Worm (Caenorhabditis elegans) whole organism, young adult: ENCODE results near the gene mtre-1.

Experiments
- B0019.2 ChIP-seq: fragments of 200-800 bp; sonication (Bioruptor generic); conservative IDR thresholded peaks from 2 replicates; pipeline ENCODE4 v1.3.6; 2022; ENCODE audit warnings: missing genetic modification reagents, missing genetic modification characterization, missing compliant biosample characterization
- B0035.1 ChIP-seq: sonication (generic microtip); optimal IDR thresholded peaks from 2 replicates; lab custom pipeline; 2016; ENCODE audit warnings: missing genetic modification characterization, mild to moderate bottlenecking, missing compliant biosample characterization, missing genotype, missing genetic modification reagents
- B0336.3 ChIP-seq: fragments of 200-800 bp; sonication (Bioruptor generic); IDR thresholded peaks from 2 replicates; pipeline ENCODE4 v1.3.6; 2022; ENCODE audit warnings: missing genetic modification characterization, missing compliant biosample characterization
- D2030.7 ChIP-seq: fragments of 200-800 bp; sonication (Bioruptor generic); IDR thresholded peaks from 2 replicates; pipeline ENCODE4 v1.3.6; 2022; ENCODE audit warnings: missing genetic modification reagents, missing genetic modification characterization, missing compliant biosample characterization
- F22D6.2 ChIP-seq: sonication (generic microtip); optimal IDR thresholded peaks from 2 replicates; lab custom pipeline; 2016; ENCODE audit warnings: mild to moderate bottlenecking, missing genetic modification characterization, missing compliant biosample characterization
- F52B5.7 ChIP-seq: sonication (generic microtip); optimal IDR thresholded peaks from 2 replicates; lab custom pipeline; 2016; ENCODE audit warnings: mild to moderate bottlenecking, missing genetic modification characterization, missing compliant biosample characterization
- F57A8.1 ChIP-seq: fragments of 200-800 bp; sonication (Bioruptor generic); optimal IDR thresholded peaks from 2 replicates; lab custom pipeline; 2018; ENCODE audit warnings: mild to moderate bottlenecking, missing genetic modification characterization, moderate library complexity, missing compliant biosample characterization
- Y53G8AR.9 ChIP-seq: fragments of 200-800 bp; sonication (Bioruptor generic); conservative IDR thresholded peaks from 2 replicates; pipeline ENCODE4 v1.3.6; 2022; ENCODE audit warnings: missing genetic modification reagents, missing genetic modification characterization, missing compliant biosample characterization
- Y67H2A.10 ChIP-seq: fragments of 200-800 bp; sonication (Bioruptor generic); conservative IDR thresholded peaks from 2 replicates; pipeline ENCODE4 v1.3.6; 2022; ENCODE audit warnings: missing genetic modification reagents, missing genetic modification characterization, missing compliant biosample characterization
- akir-1 ChIP-seq: fragments of 200-800 bp; sonication (Bioruptor generic); optimal IDR thresholded peaks from 2 replicates; lab custom pipeline; 2018; ENCODE audit warnings: mild to moderate bottlenecking, missing genetic modification characterization, moderate library complexity, missing compliant biosample characterization
- aptf-3 ChIP-seq: fragments of 200-800 bp; sonication (Bioruptor generic); IDR thresholded peaks from 2 replicates; pipeline ENCODE4 v1.3.6; 2022; ENCODE audit warnings: missing genetic modification characterization, missing compliant biosample characterization
- athp-1 ChIP-seq: sonication (generic microtip); optimal IDR thresholded peaks from 2 replicates; lab custom pipeline; 2017; ENCODE audit warnings: mild to moderate bottlenecking, missing genetic modification characterization, missing compliant biosample characterization
- attf-3 ChIP-seq: fragments of 200-800 bp; sonication (Bioruptor generic); conservative IDR thresholded peaks from 2 replicates; pipeline ENCODE4 v1.3.6; 2022; ENCODE audit warnings: missing genetic modification reagents, missing genetic modification characterization, missing compliant biosample characterization
- cebp-1 ChIP-seq, 2 experiments: fragments of 200-800 bp in 1 of 2; sonication (Bioruptor generic) in 1 of 2; sonication (generic microtip) in 1 of 2; IDR thresholded peaks in 1 of 2; optimal IDR thresholded peaks in 1 of 2; 2 replicates each; pipeline versions ENCODE4 v1.3.6 to Lab custom; 2017 to 2022; ENCODE audit warnings: missing compliant biosample characterization in 2 of 2, missing genetic modification characterization in 2 of 2, mild to moderate bottlenecking in 1 of 2, missing genetic modification reagents in 1 of 2, moderate library complexity in 1 of 2
- cebp-2 ChIP-seq: fragments of 200-800 bp; sonication (Bioruptor generic); IDR thresholded peaks from 2 replicates; pipeline ENCODE4 v1.3.6; 2022; ENCODE audit warnings: missing genetic modification characterization, missing compliant biosample characterization
- dpl-1 ChIP-seq: fragments of 150-350 bp; optimal IDR thresholded peaks from 2 replicates; lab custom pipeline; 2014; ENCODE audit warnings: missing biosample characterization, missing genetic modification reagents, missing genetic modification characterization
- egl-18 ChIP-seq: fragments of 200-800 bp; sonication (Bioruptor generic); IDR thresholded peaks from 2 replicates; pipeline ENCODE4 v1.3.6; 2022; ENCODE audit warnings: missing genetic modification reagents, missing genetic modification characterization, missing compliant biosample characterization
- egrh-3 ChIP-seq: fragments of 200-800 bp; sonication (Bioruptor generic); IDR thresholded peaks from 2 replicates; pipeline ENCODE4 v1.3.6; 2022; ENCODE audit warnings: missing genetic modification reagents, missing genetic modification characterization, missing compliant biosample characterization
- ekl-4 ChIP-seq: fragments of 200-800 bp; sonication (Bioruptor generic); IDR thresholded peaks from 2 replicates; pipeline ENCODE4 v1.3.6; 2022; ENCODE audit warnings: missing genetic modification reagents, missing genetic modification characterization, missing compliant biosample characterization
- hlh-26 ChIP-seq: fragments of 200-800 bp; sonication (Bioruptor generic); conservative IDR thresholded peaks from 2 replicates; pipeline ENCODE4 v1.3.6; 2022; ENCODE audit warnings: missing genetic modification reagents, missing genetic modification characterization, missing compliant biosample characterization
- hmg-1.2 ChIP-seq: fragments of 200-800 bp; sonication (Bioruptor generic); IDR thresholded peaks from 2 replicates; pipeline ENCODE4 v1.3.6; 2022; ENCODE audit warnings: missing genetic modification reagents, missing genetic modification characterization, missing compliant biosample characterization
- hmg-20 ChIP-seq: fragments of 200-800 bp; sonication (Bioruptor generic); IDR thresholded peaks from 2 replicates; pipeline ENCODE4 v1.3.6; 2022; ENCODE audit warnings: missing genetic modification reagents, missing genetic modification characterization, missing compliant biosample characterization
- hrde-1 ChIP-seq: sonication (generic microtip); optimal IDR thresholded peaks from 2 replicates; lab custom pipeline; 2016; ENCODE audit warnings: missing genetic modification characterization, mild to moderate bottlenecking, missing compliant biosample characterization, moderate library complexity, missing genotype, missing genetic modification reagents, borderline replicate concordance
- hsf-1 ChIP-seq: fragments of 200-800 bp; sonication (Bioruptor generic); IDR thresholded peaks from 2 replicates; pipeline ENCODE4 v1.3.6; 2022; ENCODE audit warnings: missing genetic modification reagents, missing genetic modification characterization, missing compliant biosample characterization
- lag-1 ChIP-seq: fragments of 200-800 bp; sonication (Bioruptor generic); IDR thresholded peaks from 2 replicates; pipeline ENCODE4 v1.3.6; 2022; ENCODE audit warnings: missing genetic modification reagents, missing genetic modification characterization, missing compliant biosample characterization
- lin-40 ChIP-seq: sonication (generic microtip); optimal IDR thresholded peaks from 2 replicates; lab custom pipeline; 2016; ENCODE audit warnings: missing genetic modification characterization, mild to moderate bottlenecking, missing compliant biosample characterization, missing genotype, missing genetic modification reagents
- lin-54 ChIP-seq: fragments of 200-800 bp; sonication (Bioruptor generic); optimal IDR thresholded peaks from 2 replicates; lab custom pipeline; 2018; ENCODE audit warnings: mild to moderate bottlenecking, missing genetic modification characterization, missing compliant biosample characterization
- madf-10 ChIP-seq: sonication (generic microtip); optimal IDR thresholded peaks from 2 replicates; lab custom pipeline; 2016; ENCODE audit warnings: mild to moderate bottlenecking, missing genetic modification characterization, missing compliant biosample characterization
- mes-4 ChIP-seq: sonication (generic microtip); optimal IDR thresholded peaks from 2 replicates; lab custom pipeline; 2016; ENCODE audit warnings: missing genotype, missing genetic modification characterization, missing compliant biosample characterization
- nfya-1 ChIP-seq: sonication (generic microtip); optimal IDR thresholded peaks from 2 replicates; lab custom pipeline; 2017; ENCODE audit warnings: antibody characterized with exemption, missing compliant biosample characterization, missing genetic modification characterization, borderline replicate concordance; ENCODE audit not compliant: insufficient read depth
- nhr-27 ChIP-seq: fragments of 200-800 bp; sonication (Bioruptor generic); optimal IDR thresholded peaks from 2 replicates; lab custom pipeline; 2018; ENCODE audit warnings: mild to moderate bottlenecking, missing genetic modification characterization, moderate library complexity, missing compliant biosample characterization
- nhr-80 ChIP-seq: sonication (generic microtip); optimal IDR thresholded peaks from 2 replicates; lab custom pipeline; 2016; ENCODE audit warnings: missing genetic modification characterization, missing compliant biosample characterization
- nhr-90 ChIP-seq: sonication (generic microtip); optimal IDR thresholded peaks from 2 replicates; lab custom pipeline; 2016; ENCODE audit warnings: missing genotype, mild to moderate bottlenecking, missing genetic modification characterization, missing compliant biosample characterization
- rec-8 ChIP-seq, 2 experiments: sonication (generic microtip); optimal IDR thresholded peaks; 2 replicates each; lab custom pipeline; 2016; ENCODE audit warnings: mild to moderate bottlenecking in 2 of 2, missing genetic modification characterization in 2 of 2, missing genetic modification reagents in 2 of 2, missing genotype in 2 of 2, missing biosample characterization in 1 of 2, missing compliant biosample characterization in 1 of 2, moderate library complexity in 1 of 2
- rpc-1 ChIP-seq, 2 experiments: fragments of 150-350 bp in 1 of 2; sonication (generic microtip) in 1 of 2; optimal IDR thresholded peaks; 2 replicates each; lab custom pipeline; 2014 to 2018; ENCODE audit warnings: missing biosample characterization in 1 of 2, missing genetic modification characterization in 1 of 2, missing genetic modification reagents in 1 of 2, missing genotype in 1 of 2
- sdz-38 ChIP-seq: sonication (generic microtip); optimal IDR thresholded peaks from 2 replicates; lab custom pipeline; 2016; ENCODE audit warnings: missing genotype, missing genetic modification characterization, missing compliant biosample characterization
- tbx-9 ChIP-seq: sonication (generic microtip); optimal IDR thresholded peaks from 2 replicates; lab custom pipeline; 2016; ENCODE audit warnings: borderline replicate concordance, missing genetic modification characterization, inconsistent platforms, missing compliant biosample characterization
- tlf-1 ChIP-seq: fragments of 200-800 bp; sonication (Bioruptor generic); optimal IDR thresholded peaks from 2 replicates; lab custom pipeline; 2018; ENCODE audit warnings: mild to moderate bottlenecking, missing genetic modification characterization, missing compliant biosample characterization
- unc-130 ChIP-seq: sonication (generic microtip); optimal IDR thresholded peaks from 2 replicates; lab custom pipeline; 2016; ENCODE audit warnings: missing genetic modification reagents, missing genetic modification characterization, missing compliant biosample characterization
- xnd-1 ChIP-seq: sonication (generic microtip); optimal IDR thresholded peaks from 2 replicates; lab custom pipeline; 2016; ENCODE audit warnings: missing genotype, missing genetic modification reagents, missing genetic modification characterization, missing compliant biosample characterization
- zfh-2 ChIP-seq: fragments of 200-800 bp; sonication (Bioruptor generic); conservative IDR thresholded peaks from 2 replicates; pipeline ENCODE4 v1.3.6; 2022; ENCODE audit warnings: missing genetic modification reagents, missing genetic modification characterization, missing compliant biosample characterization
- zim-3 ChIP-seq: sonication (generic microtip); optimal IDR thresholded peaks from 2 replicates; lab custom pipeline; 2017; ENCODE audit warnings: mild to moderate bottlenecking, missing genetic modification characterization, moderate library complexity, missing compliant biosample characterization
- ztf-22 ChIP-seq: fragments of 200-800 bp; sonication (Bioruptor generic); optimal IDR thresholded peaks from 2 replicates; lab custom pipeline; 2018; ENCODE audit warnings: mild to moderate bottlenecking, missing genetic modification characterization, moderate library complexity, missing compliant biosample characterization
- ztf-26 ChIP-seq: sonication (generic microtip); optimal IDR thresholded peaks from 2 replicates; lab custom pipeline; 2017; ENCODE audit warnings: missing genetic modification characterization, missing compliant biosample characterization
- ztf-3 ChIP-seq: fragments of 200-800 bp; sonication (Bioruptor generic); optimal IDR thresholded peaks from 2 replicates; lab custom pipeline; 2018; ENCODE audit warnings: mild to moderate bottlenecking, missing genetic modification characterization, missing compliant biosample characterization
- ztf-6 ChIP-seq: fragments of 200-800 bp; sonication (Bioruptor generic); IDR thresholded peaks from 2 replicates; pipeline ENCODE4 v1.3.6; 2022; ENCODE audit warnings: missing genetic modification reagents, missing genetic modification characterization, missing compliant biosample characterization

Gene mtre-1

DNA sequence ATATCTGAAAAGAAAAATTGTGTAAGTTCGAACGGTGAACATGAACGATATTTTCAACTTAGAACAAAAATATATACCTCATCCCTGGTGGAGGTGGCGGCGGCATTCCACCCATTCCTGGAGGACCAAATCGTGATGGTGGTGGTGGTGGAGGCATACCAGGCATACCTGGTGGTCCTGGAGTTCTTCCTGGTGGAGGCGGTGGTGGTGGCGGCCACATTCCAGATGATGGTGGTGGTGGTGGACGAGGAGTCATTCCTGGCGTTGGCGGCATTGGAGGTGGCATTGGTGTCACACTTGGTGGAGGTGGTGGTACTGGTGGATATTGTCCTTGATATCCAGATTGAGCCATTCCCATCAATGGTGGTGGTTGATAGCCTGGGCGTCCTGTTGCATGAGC is 15.8 kb downstream of the mtre-1 start:
- TF ChIP-seq zim-3 (peak; percentile 7), egrh-3 (GFP tag; lab: Robert Waterston, UW) (peak; percentile 7; the same call in 1 of the 2 replicates), zfh-2 (GFP tag; lab: Robert Waterston, UW) (peak; percentile 74), F52B5.7 (no peak), ztf-22 (no peak), B0035.1 (tag; lab: Kevin White, UChicago) (no peak), lag-1 (GFP tag; lab: Robert Waterston, UW) (no peak)

DNA sequence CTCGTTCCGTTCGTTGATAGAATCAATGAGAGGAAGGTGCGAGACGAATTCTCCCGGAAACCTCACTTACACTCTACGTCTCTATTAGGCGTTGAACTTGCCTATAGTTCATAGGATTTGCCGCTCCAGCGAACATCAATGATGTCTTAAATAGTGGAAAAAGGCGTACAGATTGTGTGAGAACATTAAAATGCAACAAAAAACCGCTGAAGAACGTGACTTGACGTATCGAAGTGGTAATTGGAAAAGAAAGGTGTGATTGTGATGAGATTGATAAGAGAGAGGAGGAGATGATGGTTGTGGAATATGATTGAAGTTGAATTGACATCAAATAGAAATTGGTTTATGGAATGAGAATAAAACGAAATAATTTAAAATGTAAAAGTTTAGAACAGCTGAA is 16.4 kb downstream of the mtre-1 start:
- TF ChIP-seq nhr-90 (tag; lab: Kevin White, UChicago) (no peak), hmg-1.2 (no peak), Y67H2A.10 (GFP tag; lab: Robert Waterston, UW) (no peak), ztf-26 (tag; lab: Kevin White, UChicago) (no peak), cebp-2 (GFP tag; lab: Robert Waterston, UW) (no peak), aptf-3 (GFP tag; lab: Robert Waterston, UW) (no peak), lin-40 (peak; percentile 12), nhr-27 (tag; lab: Kevin White, UChicago) (no peak), hmg-20 (GFP tag; lab: Robert Waterston, UW) (no peak), B0336.3 (GFP tag; lab: Robert Waterston, UW) (0 out of 2 replicates have a peak, but pooled peaks have one; percentile 48), hsf-1 (GFP tag; lab: Robert Waterston, UW) (no peak), tbx-9 (tag; lab: Kevin White, UChicago) (no peak), mes-4 (tag; lab: Kevin White, UChicago) (no peak), xnd-1 (no peak), unc-130 (GFP tag; lab: Kevin White, UChicago) (no peak), egl-18 (GFP tag; lab: Robert Waterston, UW) (no peak), D2030.7 (no peak), F57A8.1 (GFP tag; lab: Kevin White, UChicago) (no peak), rpc-1 (optimal IDR thresholded peaks at IDR 0.05; lab: Kevin White, UChicago) (no peak), rpc-1 (tag; optimal IDR thresholded peaks at IDR 0.05; lab: Kevin White, UChicago) (no peak), akir-1 (GFP tag; lab: Kevin White, UChicago) (no peak), F22D6.2 (tag; lab: Kevin White, UChicago) (no peak), athp-1 (no peak), B0035.1 (tag; lab: Kevin White, UChicago) (no peak), ekl-4 (GFP tag; lab: Robert Waterston, UW) (no peak), F52B5.7 (no peak), Y53G8AR.9 (GFP tag; lab: Robert Waterston, UW) (no peak), B0019.2 (GFP tag; lab: Robert Waterston, UW) (no peak), hlh-26 (GFP tag; lab: Robert Waterston, UW) (no peak), ztf-6 (no peak), cebp-1 (GFP tag; IDR thresholded peaks at IDR 0.05; lab: Robert Waterston, UW) (no peak), cebp-1 (tag; optimal IDR thresholded peaks at IDR 0.05; lab: Kevin White, UChicago) (peak; percentile 25), lin-54 (GFP tag; lab: Kevin White, UChicago) (peak; percentile 18), tlf-1 (GFP tag; lab: Kevin White, UChicago) (no peak), nhr-80 (tag; lab: Kevin White, UChicago) (peak; percentile 82), zfh-2 (GFP tag; lab: Robert Waterston, UW) (no peak), sdz-38 (tag; lab: Kevin White, UChicago) (no peak), madf-10 (tag; lab: Kevin White, UChicago) (no peak), dpl-1 (no peak), ztf-3 (GFP tag; lab: Kevin White, UChicago) (no peak), hrde-1 (tag; lab: Kevin White, UChicago) (no peak), rec-8 (tag; optimal IDR thresholded peaks at IDR 0.05; lab: Kevin White, UChicago) (no peak), nfya-1 (no peak), attf-3 (GFP tag; lab: Robert Waterston, UW) (no peak)
